Worm (Caenorhabditis elegans) whole organism, mixed stage, embryonic: ENCODE results near the gene K07H8.2.

ENCODE experiments used
- M03D4.4 ChIP-seq: sonication (generic microtip); optimal IDR thresholded peaks from 2 replicates; lab custom pipeline; 2017; ENCODE audit warnings: mild to moderate bottlenecking, missing genetic modification characterization, missing compliant biosample characterization
- bed-3 ChIP-seq: fragments of 200-800 bp; sonication (Bioruptor generic); optimal IDR thresholded peaks from 3 replicates; lab custom pipeline; 2018; ENCODE audit warnings: mild to moderate bottlenecking, missing genetic modification characterization, moderate library complexity, missing compliant biosample characterization
- blmp-1 ChIP-seq: fragments of 150-350 bp; optimal IDR thresholded peaks from 2 replicates; lab custom pipeline; 2014; ENCODE audit warnings: missing biosample characterization, missing genetic modification characterization
- ceh-39 ChIP-seq: fragments of 150-350 bp; optimal IDR thresholded peaks from 2 replicates; lab custom pipeline; 2014; ENCODE audit warnings: missing biosample characterization, missing genetic modification characterization
- ceh-43 ChIP-seq: fragments of 200-800 bp; sonication (Bioruptor generic); optimal IDR thresholded peaks from 2 replicates; lab custom pipeline; 2018; ENCODE audit warnings: mild to moderate bottlenecking, missing genetic modification characterization, moderate library complexity, missing compliant biosample characterization
- ceh-83 ChIP-seq: fragments of 200-800 bp; sonication (Bioruptor generic); optimal IDR thresholded peaks from 2 replicates; lab custom pipeline; 2018; ENCODE audit warnings: mild to moderate bottlenecking, missing genetic modification characterization, missing compliant biosample characterization
- ces-1 ChIP-seq: fragments of 150-350 bp; optimal IDR thresholded peaks from 2 replicates; lab custom pipeline; 2014; ENCODE audit warnings: missing biosample characterization, missing genetic modification reagents, missing genetic modification characterization
- cnd-1 ChIP-seq: fragments of 200-800 bp; sonication (Bioruptor generic); optimal IDR thresholded peaks from 2 replicates; lab custom pipeline; 2018; ENCODE audit warnings: mild to moderate bottlenecking, missing genetic modification characterization, missing compliant biosample characterization
- drap-1 ChIP-seq: fragments of 200-800 bp; sonication (Bioruptor generic); optimal IDR thresholded peaks from 3 replicates; lab custom pipeline; 2018; ENCODE audit warnings: mild to moderate bottlenecking, missing genetic modification characterization, missing compliant biosample characterization
- elt-1 ChIP-seq: sonication (generic microtip); optimal IDR thresholded peaks from 2 replicates; lab custom pipeline; 2017; ENCODE audit warnings: missing genetic modification characterization, mild to moderate bottlenecking, missing compliant biosample characterization, antibody characterized with exemption, moderate library complexity, borderline replicate concordance; ENCODE audit not compliant: insufficient read depth
- elt-3 ChIP-seq: fragments of 150-350 bp; optimal IDR thresholded peaks from 2 replicates; lab custom pipeline; 2014; ENCODE audit warnings: missing biosample characterization, missing genetic modification characterization
- flh-1 ChIP-seq: fragments of 200-800 bp; sonication (Bioruptor generic); optimal IDR thresholded peaks from 2 replicates; lab custom pipeline; 2018; ENCODE audit warnings: mild to moderate bottlenecking, missing genetic modification characterization, moderate library complexity, missing compliant biosample characterization
- ham-2 ChIP-seq: fragments of 200-800 bp; sonication (Bioruptor generic); optimal IDR thresholded peaks from 2 replicates; lab custom pipeline; 2018; ENCODE audit warnings: mild to moderate bottlenecking, missing genetic modification characterization, missing compliant biosample characterization
- hlh-1 ChIP-seq: fragments of 150-350 bp; optimal IDR thresholded peaks from 2 replicates; lab custom pipeline; 2014; ENCODE audit warnings: missing biosample characterization, missing genetic modification reagents, missing genetic modification characterization
- lin-13 ChIP-seq: fragments of 150-350 bp; optimal IDR thresholded peaks from 2 replicates; lab custom pipeline; 2014; ENCODE audit warnings: missing biosample characterization, missing genetic modification characterization
- lin-32 ChIP-seq: fragments of 200-800 bp; sonication (Bioruptor generic); optimal IDR thresholded peaks from 2 replicates; lab custom pipeline; 2018; ENCODE audit warnings: mild to moderate bottlenecking, missing genetic modification characterization, missing compliant biosample characterization
- lsy-2 ChIP-seq: fragments of 150-350 bp; optimal IDR thresholded peaks from 2 replicates; lab custom pipeline; 2014; ENCODE audit warnings: missing biosample characterization, missing genetic modification characterization
- mab-5 ChIP-seq: fragments of 150-350 bp; optimal IDR thresholded peaks from 2 replicates; lab custom pipeline; 2014; ENCODE audit warnings: missing biosample characterization, missing genetic modification characterization
- mep-1 ChIP-seq: fragments of 150-350 bp; optimal IDR thresholded peaks from 2 replicates; lab custom pipeline; 2017; ENCODE audit warnings: missing biosample characterization, missing genetic modification reagents, missing genetic modification characterization, inconsistent platforms
- mls-2 ChIP-seq: sonication (generic microtip); optimal IDR thresholded peaks from 2 replicates; lab custom pipeline; 2016; ENCODE audit warnings: mild to moderate bottlenecking, missing genetic modification characterization, moderate library complexity, missing compliant biosample characterization
- nhr-12 ChIP-seq: fragments of 150-350 bp; optimal IDR thresholded peaks from 2 replicates; lab custom pipeline; 2014; ENCODE audit warnings: missing biosample characterization, missing genetic modification characterization
- nhr-2 ChIP-seq: fragments of 150-350 bp; optimal IDR thresholded peaks from 2 replicates; lab custom pipeline; 2014; ENCODE audit warnings: missing biosample characterization, missing genetic modification characterization
- nhr-237 ChIP-seq: fragments of 150-350 bp; optimal IDR thresholded peaks from 2 replicates; lab custom pipeline; 2014; ENCODE audit warnings: missing biosample characterization, missing genetic modification characterization
- nhr-28 ChIP-seq: fragments of 150-350 bp; optimal IDR thresholded peaks from 2 replicates; lab custom pipeline; 2014; ENCODE audit warnings: missing biosample characterization, missing genetic modification characterization
- nhr-76 ChIP-seq: sonication (generic microtip); optimal IDR thresholded peaks from 2 replicates; lab custom pipeline; 2017; ENCODE audit warnings: missing biosample characterization, missing genetic modification characterization
- pha-4 ChIP-seq: fragments of 150-350 bp; optimal IDR thresholded peaks from 2 replicates; lab custom pipeline; 2018; ENCODE audit warnings: missing biosample characterization, missing genetic modification reagents, missing genetic modification characterization
- sem-2 ChIP-seq: fragments of 200-800 bp; sonication (Bioruptor generic); optimal IDR thresholded peaks from 2 replicates; lab custom pipeline; 2018; ENCODE audit warnings: mild to moderate bottlenecking, missing genetic modification characterization, missing compliant biosample characterization
- snpc-4 ChIP-seq: fragments of 150-350 bp; optimal IDR thresholded peaks from 2 replicates; lab custom pipeline; 2014; ENCODE audit warnings: missing biosample characterization, missing genetic modification characterization
- sptf-1 ChIP-seq: sonication (generic microtip); optimal IDR thresholded peaks from 2 replicates; lab custom pipeline; 2017; ENCODE audit warnings: mild to moderate bottlenecking, missing genetic modification characterization, moderate library complexity, missing compliant biosample characterization
- tbx-8 ChIP-seq: fragments of 200-800 bp; sonication (Bioruptor generic); optimal IDR thresholded peaks from 2 replicates; lab custom pipeline; 2018; ENCODE audit warnings: mild to moderate bottlenecking, missing genetic modification characterization, moderate library complexity, missing compliant biosample characterization
- unc-120 ChIP-seq: sonication (generic microtip); optimal IDR thresholded peaks from 2 replicates; lab custom pipeline; 2017; ENCODE audit warnings: missing genetic modification characterization, missing compliant biosample characterization; ENCODE audit not compliant: poor library complexity, severe bottlenecking
- unc-39 ChIP-seq: fragments of 150-350 bp; optimal IDR thresholded peaks from 2 replicates; lab custom pipeline; 2014; ENCODE audit warnings: missing biosample characterization, missing genetic modification characterization
- unc-62 ChIP-seq: fragments of 150-350 bp; optimal IDR thresholded peaks from 2 replicates; lab custom pipeline; 2014; ENCODE audit warnings: missing biosample characterization, missing genetic modification reagents, missing genetic modification characterization
- zip-8 ChIP-seq: fragments of 150-350 bp; optimal IDR thresholded peaks from 2 replicates; lab custom pipeline; 2014; ENCODE audit warnings: missing biosample characterization, missing genetic modification characterization
- ztf-11 ChIP-seq: fragments of 150-350 bp; optimal IDR thresholded peaks from 2 replicates; lab custom pipeline; 2014; ENCODE audit warnings: missing biosample characterization, missing genetic modification characterization

The K07H8.2 gene

ce11 chrIV:8333034-8333433 lies 41.7 kb downstream of the K07H8.2 start:
- no peak for TF ChIP-seq unc-62 (GFP tag; lab: Kevin White, UChicago)
- no peak for TF ChIP-seq bed-3 (GFP tag; lab: Kevin White, UChicago)
- no peak for TF ChIP-seq ceh-39 (tag; lab: Kevin White, UChicago)
- TF ChIP-seq nhr-76 (tag; lab: Kevin White, UChicago): no peak
- TF ChIP-seq drap-1: no peak
- no peak for TF ChIP-seq sem-2 (GFP tag; lab: Kevin White, UChicago)
- no peak for TF ChIP-seq cnd-1 (tag; lab: Kevin White, UChicago)
- TF ChIP-seq nhr-2: no peak
- TF ChIP-seq sptf-1: no peak
- TF ChIP-seq pha-4 (tag; lab: Kevin White, UChicago): no peak
- no peak for TF ChIP-seq flh-1 (GFP tag; lab: Kevin White, UChicago)
- no peak for TF ChIP-seq unc-39
- TF ChIP-seq mep-1 (tag; lab: Kevin White, UChicago): no peak
- TF ChIP-seq ztf-11 (tag; lab: Kevin White, UChicago): no peak
- no peak for TF ChIP-seq mab-5 (tag; lab: Kevin White, UChicago)
- no peak for TF ChIP-seq tbx-8 (GFP tag; lab: Kevin White, UChicago)
- no peak for TF ChIP-seq M03D4.4 (tag; lab: Kevin White, UChicago)
- TF ChIP-seq nhr-12: no peak
- TF ChIP-seq zip-8 (tag; lab: Kevin White, UChicago): no peak
- TF ChIP-seq lsy-2 (tag; lab: Kevin White, UChicago): no peak

- TF ChIP-seq tbx-8 (GFP tag; lab: Kevin White, UChicago) (no peak), unc-120 (tag; lab: Kevin White, UChicago) (no peak), cnd-1 (tag; lab: Kevin White, UChicago) (no peak), ztf-11 (tag; lab: Kevin White, UChicago) (no peak), nhr-237 (tag; lab: Kevin White, UChicago) (no peak), M03D4.4 (tag; lab: Kevin White, UChicago) (no peak), lin-13 (tag; lab: Kevin White, UChicago) (no peak), mab-5 (tag; lab: Kevin White, UChicago) (no peak), unc-62 (GFP tag; lab: Kevin White, UChicago) (no peak), mls-2 (no peak), zip-8 (tag; lab: Kevin White, UChicago) (no peak), blmp-1 (tag; lab: Kevin White, UChicago) (no peak), lin-32 (GFP tag; lab: Kevin White, UChicago) (no peak), ceh-39 (tag; lab: Kevin White, UChicago) (no peak), elt-1 (no peak), pha-4 (tag; lab: Kevin White, UChicago) (no peak), nhr-2 (no peak)
- TF ChIP-seq, all 35 proteins: peak for 0
Observed at ce11 chrIV:8333554-8333953, 42.2 kb downstream of the K07H8.2 start.

ce11 chrIV:8333954-8333987 lies 42.4 kb downstream of the K07H8.2 start, which contains the start of gene his-31:
Gene his-31 (minus strand): TSS chrIV:8333983.
- no peak for TF ChIP-seq nhr-237 (tag; lab: Kevin White, UChicago)
- TF ChIP-seq, all 35 proteins: peak for 0

- peak; percentile 45 for TF ChIP-seq ceh-43 (GFP tag; lab: Kevin White, UChicago)
- TF ChIP-seq tbx-8 (GFP tag; lab: Kevin White, UChicago): peak; percentile 72
- TF ChIP-seq nhr-12: peak; percentile 87
- TF ChIP-seq ztf-11 (tag; lab: Kevin White, UChicago): peak; percentile 98
- no peak for TF ChIP-seq elt-3 (tag; lab: Kevin White, UChicago)
- peak; percentile 65 for TF ChIP-seq lin-32 (GFP tag; lab: Kevin White, UChicago)
- peak; percentile 64 for TF ChIP-seq hlh-1 (tag; lab: Kevin White, UChicago)
- TF ChIP-seq pha-4 (tag; lab: Kevin White, UChicago): peak; percentile 92
- TF ChIP-seq lin-13 (tag; lab: Kevin White, UChicago): peak; percentile 98
- TF ChIP-seq ces-1 (GFP tag; lab: Kevin White, UChicago): peak; percentile 39
- TF ChIP-seq bed-3 (GFP tag; lab: Kevin White, UChicago): no peak
- no peak for TF ChIP-seq nhr-237 (tag; lab: Kevin White, UChicago)
- no peak for TF ChIP-seq nhr-76 (tag; lab: Kevin White, UChicago)
- TF ChIP-seq ceh-83 (GFP tag; lab: Kevin White, UChicago): peak; percentile 76
- peak; percentile 75 for TF ChIP-seq M03D4.4 (tag; lab: Kevin White, UChicago)
- no peak for TF ChIP-seq unc-120 (tag; lab: Kevin White, UChicago)
- peak; percentile 61 for TF ChIP-seq mls-2
- no peak for TF ChIP-seq nhr-28
- no peak for TF ChIP-seq ham-2 (GFP tag; lab: Kevin White, UChicago)
- peak; percentile 63 for TF ChIP-seq drap-1
- TF ChIP-seq unc-39: peak; percentile 96
- no peak for TF ChIP-seq snpc-4 (tag; lab: Kevin White, UChicago)
- no peak for TF ChIP-seq flh-1 (GFP tag; lab: Kevin White, UChicago)
- no peak for TF ChIP-seq blmp-1 (tag; lab: Kevin White, UChicago)
- peak; percentile 76 for TF ChIP-seq nhr-2
- peak; percentile 92 for TF ChIP-seq mep-1 (tag; lab: Kevin White, UChicago)
- peak; percentile 99 for TF ChIP-seq ceh-39 (tag; lab: Kevin White, UChicago)
- peak; percentile 89 for TF ChIP-seq unc-62 (GFP tag; lab: Kevin White, UChicago)
- peak; percentile 20 for TF ChIP-seq elt-1
- peak; percentile 78 for TF ChIP-seq lsy-2 (tag; lab: Kevin White, UChicago)
- no peak for TF ChIP-seq zip-8 (tag; lab: Kevin White, UChicago)
- TF ChIP-seq sptf-1: peak; percentile 70
- TF ChIP-seq mab-5 (tag; lab: Kevin White, UChicago): no peak
- TF ChIP-seq cnd-1 (tag; lab: Kevin White, UChicago): peak; percentile 95
- peak; percentile 78 for TF ChIP-seq sem-2 (GFP tag; lab: Kevin White, UChicago)
Observed at ce11 chrIV:8333988-8334863, 42.9 kb downstream of the K07H8.2 start, which contains the start of gene his-32. Gene his-32 (plus strand): TSS chrIV:8334305.
